Worm (Caenorhabditis elegans) whole organism, midembryonic: Measurements from ENCODE around the gene cutl-28.

ENCODE experiments used
- klf-2 ChIP-seq: fragments of 200-800 bp; sonication (Bioruptor generic); conservative IDR thresholded peaks from 2 replicates; pipeline ENCODE4 v1.3.6; 2022; ENCODE audit warnings: missing genetic modification reagents, missing genetic modification characterization, missing compliant biosample characterization
- tab-1 ChIP-seq: fragments of 200-800 bp; sonication (Bioruptor generic); IDR thresholded peaks from 2 replicates; pipeline ENCODE4 v1.3.6; 2022; ENCODE audit warnings: missing genetic modification characterization, missing compliant biosample characterization

ce11 chrIV:665225-665624, 19.1 kb upstream of the cutl-28 start, which contains the start of gene K11H12.7:
- TF ChIP-seq klf-2 (GFP tag; lab: Robert Waterston, UW), result no peak
- no peak for TF ChIP-seq tab-1 (GFP tag; lab: Robert Waterston, UW)
